Fruit fly (Drosophila melanogaster) whole organism, pupa: ENCODE data around the gene Coq3.

Experiments used
- CG10348 ChIP-seq: fragments of 200-800 bp; sonication (Bioruptor generic); IDR thresholded peaks from 2 replicates; pipeline ENCODE4 v1.3.6; 2022; ENCODE audit warnings: missing biosample characterization, missing genetic modification characterization
- CG12605 ChIP-seq: fragments of 200-800 bp; sonication (Bioruptor generic); IDR thresholded peaks from 2 replicates; pipeline ENCODE4 v1.3.6; 2022; ENCODE audit warnings: missing biosample characterization, missing genetic modification characterization
- CG13204 ChIP-seq: fragments of 200-800 bp; sonication (Bioruptor generic); optimal IDR thresholded peaks from 2 replicates; lab custom pipeline; 2018; ENCODE audit warnings: missing biosample characterization, mild to moderate bottlenecking, missing genetic modification characterization, moderate library complexity
- CG14655 ChIP-seq: fragments of 200-800 bp; sonication (Bioruptor generic); optimal IDR thresholded peaks from 3 replicates; lab custom pipeline; 2017; ENCODE audit warnings: mild to moderate bottlenecking, missing biosample characterization, missing genetic modification reagents, missing genetic modification characterization
- CG15710 ChIP-seq: fragments of 200-800 bp; sonication (Bioruptor generic); optimal IDR thresholded peaks from 2 replicates; lab custom pipeline; 2018; ENCODE audit warnings: missing biosample characterization, mild to moderate bottlenecking, missing genetic modification characterization, moderate library complexity
- CG17806 ChIP-seq: fragments of 200-800 bp; sonication (Bioruptor generic); optimal IDR thresholded peaks from 2 replicates; lab custom pipeline; 2018; ENCODE audit warnings: missing biosample characterization, mild to moderate bottlenecking, missing genetic modification characterization, moderate library complexity
- CG32121 ChIP-seq: fragments of 200-800 bp; sonication (Bioruptor generic); IDR thresholded peaks from 2 replicates; pipeline ENCODE4 v1.3.6; 2022; ENCODE audit warnings: missing biosample characterization, missing genetic modification characterization
- CG34367 ChIP-seq: fragments of 200-800 bp; sonication (Bioruptor generic); optimal IDR thresholded peaks from 2 replicates; lab custom pipeline; 2018; ENCODE audit warnings: missing biosample characterization, mild to moderate bottlenecking, missing genetic modification characterization
- CG4496 ChIP-seq: fragments of 200-800 bp; sonication (Bioruptor generic); IDR thresholded peaks from 3 replicates; pipeline ENCODE4 v1.3.6; 2022; ENCODE audit warnings: missing biosample characterization, missing genetic modification characterization
- CG8159 ChIP-seq: fragments of 200-800 bp; sonication (Bioruptor generic); optimal IDR thresholded peaks from 3 replicates; lab custom pipeline; 2018; ENCODE audit warnings: missing biosample characterization, mild to moderate bottlenecking, missing genetic modification characterization, moderate library complexity
- CG8301 ChIP-seq: fragments of 200-800 bp; sonication (Bioruptor generic); optimal IDR thresholded peaks from 2 replicates; lab custom pipeline; 2018; ENCODE audit warnings: missing biosample characterization, mild to moderate bottlenecking, missing genetic modification characterization
- CG9948 ChIP-seq: fragments of 200-800 bp; sonication (Bioruptor generic); optimal IDR thresholded peaks from 2 replicates; lab custom pipeline; 2018; ENCODE audit warnings: missing biosample characterization, mild to moderate bottlenecking, missing genetic modification characterization, moderate library complexity
- D1 ChIP-seq: fragments of 200-800 bp; sonication (Bioruptor generic); optimal IDR thresholded peaks from 2 replicates; lab custom pipeline; 2018; ENCODE audit warnings: missing biosample characterization, mild to moderate bottlenecking, missing genetic modification characterization, moderate library complexity
- EcR ChIP-seq: fragments of 200-800 bp; sonication (Bioruptor generic); optimal IDR thresholded peaks from 3 replicates; lab custom pipeline; 2019; ENCODE audit warnings: missing biosample characterization, missing genetic modification characterization, mild to moderate bottlenecking, moderate library complexity, missing genetic modification reagents
- Ets98B ChIP-seq: fragments of 200-800 bp; sonication (Bioruptor generic); IDR thresholded peaks from 2 replicates; pipeline ENCODE4 v1.3.6; 2022; ENCODE audit warnings: missing biosample characterization, missing genetic modification characterization
- Pif1A ChIP-seq: fragments of 200-800 bp; sonication (Bioruptor generic); optimal IDR thresholded peaks from 3 replicates; lab custom pipeline; 2016; ENCODE audit warnings: missing biosample characterization, missing genetic modification characterization
- Pif1B ChIP-seq: fragments of 200-800 bp; sonication (Bioruptor generic); optimal IDR thresholded peaks from 3 replicates; lab custom pipeline; 2016; ENCODE audit warnings: missing biosample characterization, missing genetic modification characterization
- Snoo ChIP-seq: fragments of 200-800 bp; sonication (Bioruptor generic); optimal IDR thresholded peaks from 3 replicates; lab custom pipeline; 2017; ENCODE audit warnings: missing biosample characterization, mild to moderate bottlenecking, missing genetic modification characterization, inconsistent platforms
- fd96Ca ChIP-seq: fragments of 200-800 bp; sonication (Bioruptor generic); IDR thresholded peaks from 3 replicates; pipeline ENCODE4 v1.3.6; 2022; ENCODE audit warnings: missing biosample characterization, missing genetic modification characterization
- gl ChIP-seq: fragments of 200-800 bp; sonication (Bioruptor generic); optimal IDR thresholded peaks from 2 replicates; lab custom pipeline; 2018; ENCODE audit warnings: missing biosample characterization, mild to moderate bottlenecking, missing genetic modification characterization
- rn ChIP-seq: fragments of 200-800 bp; sonication (Bioruptor generic); IDR thresholded peaks from 2 replicates; pipeline ENCODE4 v1.3.6; 2022; ENCODE audit warnings: missing biosample characterization, missing genetic modification characterization

Coq3 gene

DNA sequence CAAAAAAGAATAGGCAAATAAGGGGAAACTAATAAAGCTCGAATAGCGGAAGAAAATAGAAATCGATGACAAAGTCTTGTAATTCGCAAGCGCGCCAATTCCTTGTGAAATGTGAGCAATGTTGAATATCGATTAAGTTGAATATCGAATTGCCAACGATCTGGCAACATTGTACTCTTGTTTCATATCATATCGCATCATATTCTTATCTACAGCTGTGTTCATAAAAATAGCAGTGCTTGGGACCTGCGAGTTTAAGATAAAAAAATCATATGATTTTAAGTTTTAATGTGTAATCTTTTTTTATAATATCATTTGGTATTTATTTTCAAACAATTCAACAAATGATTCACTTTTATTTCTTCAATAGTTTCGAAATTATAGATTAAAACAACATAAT lies 9.4 kb downstream of the Coq3 start:
- TF ChIP-seq Snoo (tag; lab: Kevin White, UChicago) (peak; percentile 32), CG15710 (tag; lab: Kevin White, UChicago) (peak; percentile 31), CG4496 (GFP tag; lab: Robert Waterston, UW) (0 out of 3 replicates have a peak, but pooled peaks have one; percentile 17), CG8159 (no peak), CG34367 (tag; lab: Kevin White, UChicago) (peak; percentile 8), CG17806 (tag; lab: Kevin White, UChicago) (peak; percentile 49), Pif1B (GFP tag; lab: Kevin White, UChicago) (no peak), CG12605 (GFP tag; lab: Robert Waterston, UW) (peak; percentile 55)

DNA sequence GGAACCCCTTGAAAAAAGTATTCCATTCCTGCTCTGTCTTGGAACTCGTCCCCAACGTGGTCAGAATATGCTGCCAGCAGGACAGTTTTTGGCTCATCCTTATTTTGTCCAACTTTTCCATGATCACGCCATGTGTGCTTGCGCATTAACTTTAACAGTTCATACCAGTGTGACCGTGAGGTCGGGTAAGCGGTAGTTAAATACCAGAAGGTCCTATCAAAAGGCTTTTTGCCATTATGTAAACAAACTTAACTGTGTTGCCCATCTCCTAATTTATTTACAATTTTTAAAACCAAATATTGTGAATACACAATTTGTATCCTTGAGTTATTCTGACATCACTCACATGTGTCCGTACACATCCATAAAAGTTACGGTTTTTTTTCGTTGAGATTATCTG lies 10.2 kb downstream of the Coq3 start, which contains the start of gene del:
Gene del (minus strand): TSS at position 305 of the 400 bp plus-strand sequence.
- TF ChIP-seq EcR (GFP tag; lab: Kevin White, UChicago) = no peak
- TF ChIP-seq fd96Ca (GFP tag; lab: Robert Waterston, UW) = no peak
- TF ChIP-seq Snoo (tag; lab: Kevin White, UChicago) = no peak
- TF ChIP-seq Pif1A (GFP tag; lab: Kevin White, UChicago) = no peak
- no peak for TF ChIP-seq CG10348
- TF ChIP-seq CG34367 (tag; lab: Kevin White, UChicago) = no peak
- no peak for TF ChIP-seq CG15710 (tag; lab: Kevin White, UChicago)
- TF ChIP-seq CG8301 = no peak
- no peak for TF ChIP-seq gl (tag; lab: Kevin White, UChicago)
- TF ChIP-seq CG13204 = no peak
- no peak for TF ChIP-seq CG17806 (tag; lab: Kevin White, UChicago)
- TF ChIP-seq CG4496 (GFP tag; lab: Robert Waterston, UW) = no peak
- TF ChIP-seq CG8159 = no peak

DNA sequence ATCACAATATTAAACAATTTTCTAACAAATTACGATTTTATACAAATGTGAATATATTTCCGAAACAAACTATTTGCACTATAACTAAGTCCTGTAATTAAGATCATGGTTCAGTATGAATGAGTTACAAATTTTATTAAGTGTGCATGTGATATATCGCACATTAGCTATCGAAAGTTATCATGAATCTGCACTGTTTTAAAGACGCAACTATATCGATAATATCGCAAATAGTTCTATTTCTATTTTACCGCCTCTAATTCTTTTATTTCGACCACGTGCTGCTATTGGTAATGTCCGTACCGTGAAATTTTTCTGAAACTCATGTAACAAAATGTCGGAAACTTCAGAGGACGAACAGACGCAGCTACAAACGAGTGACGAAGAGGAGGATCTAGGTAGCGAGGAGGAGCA lies 15.4 kb downstream of the Coq3 start, which contains the start of gene pths:
Gene pths (plus strand): TSS at position 258 of the 414 bp plus-strand sequence.
- TF ChIP-seq Snoo (tag; lab: Kevin White, UChicago) (no peak), CG14655 (GFP tag; lab: Kevin White, UChicago) (no peak), CG32121 (GFP tag; lab: Robert Waterston, UW) (0 out of 2 replicates have a peak, but pooled peaks have one; percentile 38), Pif1B (GFP tag; lab: Kevin White, UChicago) (no peak), Pif1A (GFP tag; lab: Kevin White, UChicago) (no peak), CG34367 (tag; lab: Kevin White, UChicago) (peak; percentile 6), CG17806 (tag; lab: Kevin White, UChicago) (peak; percentile 5), CG13204 (no peak)
- TF ChIP-seq, all 21 proteins: peak for 3

DNA sequence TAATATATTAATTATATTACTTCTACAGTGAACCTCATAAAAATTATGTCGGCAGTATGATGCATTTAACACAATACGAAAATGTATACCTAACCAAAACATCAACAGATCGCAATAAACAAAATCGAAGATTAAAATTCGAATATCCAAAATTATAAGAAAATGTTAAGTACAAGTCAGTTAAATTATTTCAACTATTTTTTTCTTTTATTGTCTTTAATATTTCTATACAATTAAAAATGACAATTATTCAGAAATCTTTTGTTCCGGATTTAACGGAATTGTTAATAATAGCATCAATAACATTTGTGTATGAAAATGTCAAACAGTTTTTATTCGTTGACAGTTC lies 15.9 kb downstream of the Coq3 start:
- TF ChIP-seq Pif1A (GFP tag; lab: Kevin White, UChicago) (no peak), CG8159 (no peak), EcR (GFP tag; lab: Kevin White, UChicago) (no peak), CG9948 (tag; lab: Kevin White, UChicago) (no peak), rn (GFP tag; lab: Robert Waterston, UW) (no peak), CG12605 (GFP tag; lab: Robert Waterston, UW) (no peak), gl (tag; lab: Kevin White, UChicago) (no peak), D1 (tag; lab: Kevin White, UChicago) (no peak), CG10348 (no peak), CG15710 (tag; lab: Kevin White, UChicago) (no peak)

DNA sequence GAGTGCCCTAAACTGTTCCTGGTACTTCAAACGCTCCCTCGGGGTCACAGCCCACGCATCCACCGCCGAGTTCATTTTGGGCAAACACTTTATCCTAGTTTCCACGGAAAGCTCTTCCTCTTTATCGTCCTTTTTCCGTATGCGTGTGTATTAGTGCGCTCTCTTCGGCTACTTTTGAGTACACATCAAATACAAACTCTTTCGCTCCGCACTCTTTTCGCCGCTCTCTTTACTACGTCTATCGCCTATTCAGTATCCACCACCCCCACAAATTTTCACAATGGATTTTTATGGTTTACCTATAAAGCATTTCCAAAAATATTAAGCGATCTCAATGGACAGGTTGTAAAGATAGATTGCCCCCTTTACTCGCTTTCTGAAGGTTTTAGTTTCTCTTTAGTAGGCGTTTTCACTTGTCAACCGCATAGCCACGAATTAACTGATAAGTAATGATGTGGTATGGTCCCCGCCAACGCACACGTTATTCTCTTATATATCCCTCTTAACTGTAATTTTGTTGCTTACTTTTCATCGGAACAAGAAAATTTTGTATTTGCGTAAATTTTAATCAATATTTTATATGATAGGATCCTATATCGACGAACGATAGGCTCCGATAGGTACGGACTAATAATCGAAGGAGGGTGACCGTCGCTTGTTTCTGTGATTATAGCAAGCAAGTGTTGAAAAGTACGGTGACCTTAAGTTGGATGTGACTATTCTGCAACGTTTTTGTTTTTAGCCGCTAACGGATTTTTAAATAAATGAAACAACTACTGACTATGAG lies 16.5 kb downstream of the Coq3 start, which contains the start of gene Dap160:
Gene Dap160 (minus strand): TSS at position 634 of the 787 bp plus-strand sequence.
- TF ChIP-seq CG17806 (tag; lab: Kevin White, UChicago) (no peak), CG34367 (tag; lab: Kevin White, UChicago) (no peak), rn (GFP tag; lab: Robert Waterston, UW) (no peak), CG15710 (tag; lab: Kevin White, UChicago) (no peak), CG4496 (GFP tag; lab: Robert Waterston, UW) (no peak), fd96Ca (GFP tag; lab: Robert Waterston, UW) (no peak), CG10348 (no peak), EcR (GFP tag; lab: Kevin White, UChicago) (no peak), CG13204 (no peak), CG8301 (no peak), CG8159 (no peak), D1 (tag; lab: Kevin White, UChicago) (no peak), CG12605 (GFP tag; lab: Robert Waterston, UW) (no peak), gl (tag; lab: Kevin White, UChicago) (no peak)
- TF ChIP-seq, all 21 proteins: peak for 0

DNA sequence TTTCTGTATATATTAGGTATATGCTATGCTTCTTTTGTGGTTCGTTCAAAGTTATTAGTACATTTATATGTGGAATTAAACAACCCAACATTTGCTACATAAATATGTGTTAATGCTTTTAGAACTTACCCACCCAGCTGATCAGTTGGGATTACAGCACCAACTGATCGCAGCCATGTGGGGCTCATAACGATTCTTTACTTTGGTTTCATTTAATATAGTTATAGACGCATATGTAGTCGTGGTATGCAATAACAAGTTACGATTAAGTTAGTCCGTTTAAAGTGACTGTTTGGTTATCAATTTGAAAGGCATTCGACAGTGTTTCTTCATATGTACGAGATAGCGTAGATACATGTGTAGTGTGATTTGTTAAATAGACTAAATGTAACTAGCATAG lies 22.6 kb downstream of the Coq3 start:
- TF ChIP-seq rn (GFP tag; lab: Robert Waterston, UW) (no peak), CG4496 (GFP tag; lab: Robert Waterston, UW) (no peak), Ets98B (GFP tag; lab: Robert Waterston, UW) (no peak), Pif1B (GFP tag; lab: Kevin White, UChicago) (no peak), fd96Ca (GFP tag; lab: Robert Waterston, UW) (no peak), CG15710 (tag; lab: Kevin White, UChicago) (no peak), CG8159 (no peak), CG9948 (tag; lab: Kevin White, UChicago) (no peak), CG12605 (GFP tag; lab: Robert Waterston, UW) (no peak), Snoo (tag; lab: Kevin White, UChicago) (no peak), gl (tag; lab: Kevin White, UChicago) (no peak), CG17806 (tag; lab: Kevin White, UChicago) (no peak)
